Worm (Caenorhabditis elegans) whole organism, L2 larva: ENCODE data around the gene K09C8.8.

Source experiments
- ama-1 ChIP-seq: fragments of 150-350 bp; optimal IDR thresholded peaks from 2 replicates; lab custom pipeline; 2018; ENCODE audit warnings: inconsistent platforms
- blmp-1 ChIP-seq: sonication (generic microtip); optimal IDR thresholded peaks from 2 replicates; lab custom pipeline; 2017; ENCODE audit warnings: missing genetic modification characterization, mild to moderate bottlenecking, missing compliant biosample characterization, antibody characterized with exemption, moderate library complexity; ENCODE audit not compliant: insufficient read depth
- ceh-16 ChIP-seq: fragments of 150-350 bp; optimal IDR thresholded peaks from 2 replicates; lab custom pipeline; 2014; ENCODE audit warnings: missing biosample characterization, missing genetic modification characterization
- crh-2 ChIP-seq: sonication (generic microtip); optimal IDR thresholded peaks from 2 replicates; lab custom pipeline; 2017; ENCODE audit warnings: missing biosample characterization, missing genetic modification characterization
- egl-27 ChIP-seq: sonication (generic microtip); optimal IDR thresholded peaks from 3 replicates; lab custom pipeline; 2017; ENCODE audit warnings: missing biosample characterization, missing genetic modification reagents, missing genetic modification characterization
- fos-1 ChIP-seq: fragments of 150-350 bp; optimal IDR thresholded peaks from 2 replicates; lab custom pipeline; 2014; ENCODE audit warnings: missing biosample characterization, missing genetic modification characterization
- lin-13 ChIP-seq: fragments of 150-350 bp; optimal IDR thresholded peaks from 2 replicates; lab custom pipeline; 2014; ENCODE audit warnings: missing biosample characterization, missing genetic modification reagents, missing genetic modification characterization
- sma-9 ChIP-seq, 2 experiments: fragments of 150-350 bp in 1 of 2; sonication (generic microtip) in 1 of 2; optimal IDR thresholded peaks; 2 replicates each; lab custom pipeline; 2014 to 2016; ENCODE audit warnings: missing genetic modification characterization in 2 of 2, mild to moderate bottlenecking in 1 of 2, missing biosample characterization in 1 of 2, missing compliant biosample characterization in 1 of 2, missing genetic modification reagents in 1 of 2, moderate library complexity in 1 of 2

DNA sequence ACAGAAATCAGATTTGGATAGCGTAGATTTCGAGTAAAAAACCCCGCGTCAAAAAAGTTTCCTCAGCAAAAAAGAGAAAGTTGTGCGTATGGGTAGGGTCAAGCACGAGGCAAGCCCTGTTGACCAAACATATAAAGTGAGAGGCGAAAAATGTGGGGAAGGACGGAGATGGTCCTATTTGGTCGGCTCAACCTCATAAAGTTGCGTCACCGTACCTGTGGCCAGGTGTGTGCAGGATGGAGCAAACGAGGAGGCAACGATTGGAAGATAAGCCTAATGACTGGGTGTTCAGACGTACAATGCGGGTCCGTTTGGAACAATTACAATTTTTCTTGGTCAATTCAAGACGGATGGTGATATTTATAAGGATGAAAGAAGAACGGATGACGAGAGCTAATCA lies 43.6 kb upstream of the K09C8.8 start:
- no peak for TF ChIP-seq ceh-16 (tag; lab: Kevin White, UChicago)
- no peak for TF ChIP-seq crh-2 (tag; lab: Kevin White, UChicago)
- TF ChIP-seq sma-9 (GFP tag; optimal IDR thresholded peaks at IDR 0.05; lab: Kevin White, UChicago) = no peak
- no peak for TF ChIP-seq sma-9 (tag; optimal IDR thresholded peaks at IDR 0.05; lab: Kevin White, UChicago)
- TF ChIP-seq egl-27 (tag; lab: Kevin White, UChicago) = no peak
- no peak for TF ChIP-seq lin-13 (GFP tag; lab: Kevin White, UChicago)
- TF ChIP-seq blmp-1 (tag; lab: Kevin White, UChicago) = no peak
- TF ChIP-seq ama-1 = no peak
- no peak for TF ChIP-seq fos-1 (tag; lab: Kevin White, UChicago)
